Fruit fly (Drosophila melanogaster) whole organism, embryonic: ENCODE measurements around the gene CG8206.

ENCODE experiments used
- Adf1 ChIP-seq: fragments of 200-800 bp; sonication (Bioruptor generic); IDR thresholded peaks from 2 replicates; pipeline ENCODE4 v1.3.6; 2022; ENCODE audit warnings: missing biosample characterization, missing genetic modification characterization
- B-H2 ChIP-seq: fragments of 200-800 bp; sonication (Bioruptor generic); optimal IDR thresholded peaks from 2 replicates; lab custom pipeline; 2018; ENCODE audit warnings: missing biosample characterization, mild to moderate bottlenecking, missing genetic modification characterization
- Blimp-1 ChIP-seq: fragments of 200-800 bp; sonication (Bioruptor generic); optimal IDR thresholded peaks from 3 replicates; lab custom pipeline; 2018; ENCODE audit warnings: missing biosample characterization, missing genetic modification characterization, mild to moderate bottlenecking, moderate library complexity, missing genetic modification reagents
- BtbVII ChIP-seq: fragments of 200-800 bp; sonication (Bioruptor generic); optimal IDR thresholded peaks from 3 replicates; lab custom pipeline; 2017; ENCODE audit warnings: missing biosample characterization, mild to moderate bottlenecking, missing genetic modification characterization
- CG11093 ChIP-seq: fragments of 200-800 bp; sonication (Bioruptor generic); IDR thresholded peaks from 3 replicates; pipeline ENCODE4 v1.3.6; 2022; ENCODE audit warnings: missing biosample characterization, missing genetic modification characterization
- CG13424 ChIP-seq: fragments of 200-800 bp; sonication (Bioruptor generic); optimal IDR thresholded peaks from 2 replicates; lab custom pipeline; 2019; ENCODE audit warnings: missing biosample characterization, mild to moderate bottlenecking, missing genetic modification characterization, moderate library complexity
- CG13775 ChIP-seq: fragments of 200-800 bp; sonication (Bioruptor generic); optimal IDR thresholded peaks from 3 replicates; lab custom pipeline; 2017; ENCODE audit warnings: missing biosample characterization, mild to moderate bottlenecking, missing genetic modification characterization
- CG14441 ChIP-seq: fragments of 200-800 bp; sonication (Bioruptor generic); IDR thresholded peaks from 2 replicates; pipeline ENCODE4 v1.3.6; 2022; ENCODE audit warnings: missing biosample characterization, missing genetic modification characterization
- CG17912 ChIP-seq: fragments of 200-800 bp; sonication (Bioruptor generic); optimal IDR thresholded peaks from 2 replicates; lab custom pipeline; 2018; ENCODE audit warnings: missing biosample characterization, mild to moderate bottlenecking, missing genetic modification characterization
- CG2116 ChIP-seq: fragments of 200-800 bp; sonication (Bioruptor generic); optimal IDR thresholded peaks from 3 replicates; lab custom pipeline; 2018; ENCODE audit warnings: missing biosample characterization, mild to moderate bottlenecking, missing genetic modification characterization
- CG2199 ChIP-seq: fragments of 200-800 bp; sonication (Bioruptor generic); IDR thresholded peaks from 3 replicates; pipeline ENCODE4 v1.3.6; 2022; ENCODE audit warnings: missing biosample characterization, missing genetic modification characterization
- CG32532 ChIP-seq: fragments of 200-800 bp; sonication (Bioruptor generic); IDR thresholded peaks from 2 replicates; pipeline ENCODE4 v1.3.6; 2022; ENCODE audit warnings: missing biosample characterization, missing genetic modification characterization
- CG4360 ChIP-seq: fragments of 200-800 bp; sonication (Bioruptor generic); IDR thresholded peaks from 2 replicates; pipeline ENCODE4 v1.3.6; 2022; ENCODE audit warnings: missing biosample characterization, missing genetic modification characterization
- CG4617 ChIP-seq: fragments of 200-800 bp; sonication (Bioruptor generic); optimal IDR thresholded peaks from 3 replicates; lab custom pipeline; 2016; ENCODE audit warnings: missing biosample characterization, missing genetic modification characterization, borderline replicate concordance
- CG4730 ChIP-seq: fragments of 200-800 bp; sonication (Bioruptor generic); IDR thresholded peaks from 2 replicates; pipeline ENCODE4 v1.3.6; 2022; ENCODE audit warnings: missing biosample characterization, missing genetic modification characterization
- CG4820 ChIP-seq: fragments of 200-800 bp; sonication (Bioruptor generic); optimal IDR thresholded peaks from 3 replicates; lab custom pipeline; 2016; ENCODE audit warnings: missing biosample characterization, missing genetic modification characterization
- CG6854 ChIP-seq: fragments of 200-800 bp; sonication (Bioruptor generic); optimal IDR thresholded peaks from 3 replicates; lab custom pipeline; 2017; ENCODE audit warnings: missing biosample characterization, mild to moderate bottlenecking, missing genetic modification characterization
- CG8089 ChIP-seq: fragments of 200-800 bp; sonication (Bioruptor generic); optimal IDR thresholded peaks from 3 replicates; lab custom pipeline; 2016; ENCODE audit warnings: missing biosample characterization, missing genetic modification characterization
- CG9932 ChIP-seq: fragments of 200-800 bp; sonication (Bioruptor generic); IDR thresholded peaks from 2 replicates; pipeline ENCODE4 v1.3.6; 2022; ENCODE audit warnings: missing biosample characterization, missing genetic modification characterization
- Camta ChIP-seq: fragments of 200-800 bp; sonication (Bioruptor generic); optimal IDR thresholded peaks from 2 replicates; lab custom pipeline; 2016; ENCODE audit warnings: missing biosample characterization, missing genetic modification characterization
- D19A ChIP-seq: fragments of 200-800 bp; optimal IDR thresholded peaks from 3 replicates; lab custom pipeline; 2019; ENCODE audit warnings: missing biosample characterization, mild to moderate bottlenecking, missing genetic modification characterization, moderate library complexity
- Fer2 ChIP-seq: fragments of 200-800 bp; sonication (Bioruptor generic); optimal IDR thresholded peaks from 2 replicates; lab custom pipeline; 2018; ENCODE audit warnings: missing biosample characterization, mild to moderate bottlenecking, missing genetic modification characterization, moderate library complexity
- Hr3 ChIP-seq: fragments of 200-800 bp; sonication (Bioruptor generic); optimal IDR thresholded peaks from 3 replicates; lab custom pipeline; 2016; ENCODE audit warnings: missing biosample characterization, missing genetic modification characterization
- MTF-1 ChIP-seq: fragments of 200-800 bp; sonication (Bioruptor generic); optimal IDR thresholded peaks from 2 replicates; lab custom pipeline; 2018; ENCODE audit warnings: missing biosample characterization, mild to moderate bottlenecking, missing genetic modification characterization, borderline replicate concordance
- Med ChIP-seq: fragments of 200-800 bp; sonication (Bioruptor generic); peaks from one replicate; lab custom pipeline; 2016; ENCODE audit warnings: missing biosample characterization, missing genetic modification characterization, mild to moderate bottlenecking, inconsistent platforms, moderate library complexity
- Myb ChIP-seq: fragments of 200-800 bp; sonication (Bioruptor generic); optimal IDR thresholded peaks from 2 replicates; lab custom pipeline; 2016; ENCODE audit warnings: missing biosample characterization, missing genetic modification characterization
- Nf-YB ChIP-seq: fragments of 200-800 bp; sonication (Bioruptor generic); optimal IDR thresholded peaks from 3 replicates; lab custom pipeline; 2019; ENCODE audit warnings: missing biosample characterization, mild to moderate bottlenecking, missing genetic modification characterization, moderate library complexity
- Oaz ChIP-seq: fragments of 200-800 bp; sonication (Bioruptor generic); IDR thresholded peaks from 2 replicates; pipeline ENCODE4 v1.3.6; 2022; ENCODE audit warnings: missing biosample characterization, missing genetic modification characterization
- Opbp ChIP-seq: fragments of 200-800 bp; sonication (Bioruptor generic); IDR thresholded peaks from 3 replicates; pipeline ENCODE4 v1.3.6; 2022; ENCODE audit warnings: missing biosample characterization, missing genetic modification characterization; ENCODE audit not compliant: partially characterized antibody
- PHDP ChIP-seq: fragments of 200-800 bp; sonication (Bioruptor generic); optimal IDR thresholded peaks from 3 replicates; lab custom pipeline; 2018; ENCODE audit warnings: missing biosample characterization, mild to moderate bottlenecking, missing genetic modification characterization, moderate library complexity
- Ptx1 ChIP-seq: fragments of 200-800 bp; sonication (Bioruptor generic); IDR thresholded peaks from 2 replicates; pipeline ENCODE4 v1.3.6; 2022; ENCODE audit warnings: missing biosample characterization, missing genetic modification characterization
- Rfx ChIP-seq: fragments of 200-800 bp; sonication (Bioruptor generic); IDR thresholded peaks from 2 replicates; pipeline ENCODE4 v1.3.6; 2022; ENCODE audit warnings: missing biosample characterization, missing genetic modification characterization
- Scr ChIP-seq: fragments of 200-800 bp; sonication (Bioruptor generic); IDR thresholded peaks from 2 replicates; pipeline ENCODE4 v1.3.6; 2022; ENCODE audit warnings: missing biosample characterization, missing genetic modification characterization; ENCODE audit not compliant: partially characterized antibody
- Taf1 ChIP-seq: fragments of 200-800 bp; sonication (Bioruptor generic); IDR thresholded peaks from 2 replicates; pipeline ENCODE4 v1.3.6; 2022; ENCODE audit warnings: missing biosample characterization, missing genetic modification characterization
- Tbp ChIP-seq: fragments of >200 bp; optimal IDR thresholded peaks from 2 replicates; lab custom pipeline; 2018; ENCODE audit warnings: missing biosample characterization, missing genetic modification characterization
- da ChIP-seq: fragments of 200-800 bp; sonication (Bioruptor generic); optimal IDR thresholded peaks from 2 replicates; lab custom pipeline; 2016; ENCODE audit warnings: missing biosample characterization, missing genetic modification characterization
- disco-r ChIP-seq: fragments of 200-800 bp; sonication (Bioruptor generic); optimal IDR thresholded peaks from 2 replicates; lab custom pipeline; 2016; ENCODE audit warnings: missing biosample characterization, missing genetic modification characterization
- eve ChIP-seq, 2 experiments: fragments of >200 bp; optimal IDR thresholded peaks; 2 replicates each; lab custom pipeline; 2017; ENCODE audit warnings: missing biosample characterization in 2 of 2, missing genetic modification characterization in 2 of 2
- grau ChIP-seq: fragments of 200-800 bp; optimal IDR thresholded peaks from 3 replicates; lab custom pipeline; 2019; ENCODE audit warnings: missing biosample characterization, mild to moderate bottlenecking, missing genetic modification characterization, moderate library complexity
- ind ChIP-seq: fragments of 200-800 bp; sonication (Bioruptor generic); optimal IDR thresholded peaks from 3 replicates; lab custom pipeline; 2016; ENCODE audit warnings: missing biosample characterization, missing genetic modification characterization
- lilli ChIP-seq: fragments of 200-800 bp; sonication (Bioruptor generic); optimal IDR thresholded peaks from 3 replicates; lab custom pipeline; 2016; ENCODE audit warnings: missing biosample characterization, missing genetic modification characterization
- pita ChIP-seq: fragments of 200-800 bp; sonication (Bioruptor generic); optimal IDR thresholded peaks from 2 replicates; lab custom pipeline; 2017; ENCODE audit warnings: missing biosample characterization, mild to moderate bottlenecking, missing genetic modification characterization
- pzg ChIP-seq: fragments of 200-800 bp; sonication (Bioruptor generic); optimal IDR thresholded peaks from 3 replicates; lab custom pipeline; 2018; ENCODE audit warnings: missing biosample characterization, mild to moderate bottlenecking, missing genetic modification characterization, moderate library complexity
- row ChIP-seq: fragments of 200-800 bp; sonication (Bioruptor generic); IDR thresholded peaks from 3 replicates; pipeline ENCODE4 v1.3.6; 2022; ENCODE audit warnings: missing biosample characterization, missing genetic modification characterization
- salm ChIP-seq: fragments of 200-800 bp; sonication (Bioruptor generic); optimal IDR thresholded peaks from 2 replicates; lab custom pipeline; 2018; ENCODE audit warnings: missing biosample characterization, mild to moderate bottlenecking, missing genetic modification characterization
- shn ChIP-seq: fragments of 200-800 bp; sonication (Bioruptor generic); optimal IDR thresholded peaks from 3 replicates; lab custom pipeline; 2016; ENCODE audit warnings: missing biosample characterization, missing genetic modification characterization
- tin ChIP-seq: fragments of 200-800 bp; sonication (Bioruptor generic); optimal IDR thresholded peaks from 3 replicates; lab custom pipeline; 2016; ENCODE audit warnings: missing biosample characterization, missing genetic modification characterization
- zfh2 ChIP-seq: fragments of 200-800 bp; sonication (Bioruptor generic); optimal IDR thresholded peaks from 2 replicates; lab custom pipeline; 2016; ENCODE audit warnings: missing biosample characterization, missing genetic modification characterization

CG8206 gene

DNA sequence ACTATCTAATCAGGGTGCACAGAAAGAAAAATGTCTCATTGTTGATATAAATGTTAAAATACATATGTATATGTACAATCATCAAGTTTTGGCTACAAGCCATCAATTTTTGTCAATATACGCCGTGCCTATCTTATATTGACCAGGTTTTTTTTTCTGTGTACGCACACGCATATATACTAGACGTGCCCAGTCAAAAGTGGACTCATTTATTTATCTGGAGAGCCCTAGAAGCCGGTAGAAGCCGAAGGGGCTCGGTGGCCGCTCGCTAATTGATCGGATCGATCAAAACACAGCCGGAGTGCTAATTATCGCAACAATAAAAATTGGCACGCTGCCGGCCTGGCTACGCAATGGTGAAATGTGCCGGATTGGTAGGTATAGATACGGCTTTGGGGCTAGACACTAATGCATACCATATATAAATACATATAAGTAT, 1.3 kb downstream of the CG8206 start (continued):
- TF ChIP-seq CG6854 (GFP tag; lab: Kevin White, UChicago): peak; percentile 55
- peak; percentile 58 for TF ChIP-seq Oaz (GFP tag; lab: Robert Waterston, UW)
- TF ChIP-seq salm (tag; lab: Kevin White, UChicago): peak; percentile 55
- peak; percentile 52; the same call in 1 of the 2 replicates for TF ChIP-seq Adf1 (GFP tag; lab: Robert Waterston, UW)
- peak; percentile 21 for TF ChIP-seq CG4820
- peak; percentile 69 for TF ChIP-seq Taf1 (GFP tag; lab: Robert Waterston, UW)
- peak; percentile 78 for TF ChIP-seq grau
- peak; percentile 7 for TF ChIP-seq MTF-1
- peak; percentile 44 for TF ChIP-seq Nf-YB (GFP tag; lab: Kevin White, UChicago)
- peak; percentile 53; the same call in 1 of the 2 replicates for TF ChIP-seq CG4730 (GFP tag; lab: Robert Waterston, UW)
- TF ChIP-seq eve (GFP tag; optimal IDR thresholded peaks at IDR 0.05; lab: Kevin White, UChicago): no peak
- peak; percentile 49 for TF ChIP-seq tin
- TF ChIP-seq Camta (GFP tag; lab: Kevin White, UChicago): peak; percentile 20
- TF ChIP-seq CG17912 (GFP tag; lab: Kevin White, UChicago): no peak
- no peak for TF ChIP-seq Opbp (GFP tag; lab: Robert Waterston, UW)
- no peak for TF ChIP-seq Tbp (GFP tag; lab: Kevin White, UChicago)
- TF ChIP-seq pita (GFP tag; lab: Kevin White, UChicago): no peak
- TF ChIP-seq CG11093 (GFP tag; lab: Robert Waterston, UW): no peak
- TF ChIP-seq CG14441 (GFP tag; lab: Robert Waterston, UW): peak; percentile 84
- peak; percentile 48 for TF ChIP-seq Blimp-1 (GFP tag; lab: Kevin White, UChicago)
- TF ChIP-seq da (GFP tag; lab: Kevin White, UChicago): no peak
- no peak for TF ChIP-seq CG2199 (GFP tag; lab: Robert Waterston, UW)
- peak; percentile 77 for TF ChIP-seq PHDP (tag; lab: Kevin White, UChicago)
- TF ChIP-seq CG13424 (tag; lab: Kevin White, UChicago): peak; percentile 77
- TF ChIP-seq CG4360 (GFP tag; lab: Robert Waterston, UW): no peak
- TF ChIP-seq lilli (GFP tag; lab: Kevin White, UChicago): peak; percentile 85
- TF ChIP-seq Hr3 (GFP tag; lab: Kevin White, UChicago): peak; percentile 41
- TF ChIP-seq B-H2 (GFP tag; lab: Kevin White, UChicago): peak; percentile 76
- peak; percentile 54 for TF ChIP-seq Fer2 (tag; lab: Kevin White, UChicago)
- TF ChIP-seq, all 482 proteins: peak for 305

DNA sequence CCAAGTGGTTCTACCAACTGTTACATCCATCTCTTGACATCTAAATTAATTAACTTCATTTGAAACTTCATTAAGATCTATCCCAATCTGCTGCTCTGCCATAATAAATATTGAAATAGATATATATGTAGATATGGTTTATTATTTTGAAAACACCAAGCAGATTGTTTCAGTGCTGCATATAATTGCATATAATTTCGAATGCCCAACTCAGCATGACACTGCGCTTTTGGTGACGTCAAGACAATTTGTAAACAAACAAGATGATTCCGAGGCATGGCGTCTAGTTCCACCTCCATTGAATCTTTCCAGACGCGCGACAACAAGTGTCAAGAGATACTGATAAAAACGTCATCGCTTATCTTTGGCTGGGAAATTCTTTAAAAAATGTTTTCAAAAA, 1.9 kb downstream of the CG8206 start:
- no peak for TF ChIP-seq shn (GFP tag; lab: Kevin White, UChicago)
- TF ChIP-seq CG8089 (GFP tag; lab: Kevin White, UChicago): no peak
- TF ChIP-seq CG9932 (GFP tag; lab: Robert Waterston, UW): 0 out of 2 replicates have a peak, but pooled peaks have one; percentile 28
- peak; percentile 24; the same call in 2 of the 3 replicates for TF ChIP-seq row (GFP tag; lab: Robert Waterston, UW)
- peak; percentile 3 for TF ChIP-seq BtbVII (GFP tag; lab: Kevin White, UChicago)
- no peak for TF ChIP-seq CG32532 (GFP tag; lab: Robert Waterston, UW)

DNA sequence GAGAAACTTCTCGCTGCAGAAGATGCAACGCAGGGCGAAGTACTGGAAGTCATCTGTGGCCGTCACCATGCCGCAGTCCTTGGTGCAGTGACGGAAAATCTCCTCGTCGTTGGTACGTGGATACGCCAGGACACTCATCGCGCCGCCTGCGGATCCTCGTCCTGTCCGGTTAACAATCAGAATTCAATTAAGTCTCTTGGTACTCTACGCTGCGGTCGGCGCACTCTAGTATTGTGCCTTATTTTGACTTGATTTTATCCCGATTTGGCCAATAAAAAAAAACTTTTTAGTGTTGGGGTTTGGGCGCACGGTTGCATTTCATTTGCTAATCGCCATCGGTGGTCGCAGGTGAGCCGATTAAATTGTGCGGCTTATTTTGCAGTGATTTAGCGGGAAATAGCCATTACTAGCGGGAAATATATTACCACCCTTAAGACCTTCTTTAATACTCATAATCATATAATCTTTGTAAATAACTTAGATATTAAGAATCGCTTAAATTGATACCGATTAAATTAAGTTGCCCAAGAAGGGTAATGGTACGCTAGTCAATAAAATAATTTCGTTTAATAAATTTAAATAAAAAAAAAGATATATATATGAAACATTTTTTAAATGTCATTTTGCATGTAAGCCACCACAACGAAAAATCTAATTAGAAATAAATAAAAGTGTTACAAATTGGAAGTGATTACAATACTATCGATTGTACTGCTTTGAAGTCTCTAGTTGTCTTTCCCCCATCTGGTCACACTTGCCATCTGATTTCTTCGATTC, 7.1 kb downstream of the CG8206 start, which contains the start of the genes CG8944 and CCT6:
Gene CG8944 (minus strand): TSS at position 327 of the 777 bp plus-strand sequence.
Gene CCT6 (plus strand): TSS at position 744 of the 777 bp plus-strand sequence.
- TF ChIP-seq D19A (tag; lab: Kevin White, UChicago): peak; percentile 17
- peak; percentile 57 for TF ChIP-seq Scr (GFP tag; lab: Robert Waterston, UW)
- 0 out of 2 replicates have a peak, but pooled peaks have one; percentile 18 for TF ChIP-seq Ptx1 (GFP tag; lab: Robert Waterston, UW)
- no peak for TF ChIP-seq disco-r (GFP tag; lab: Kevin White, UChicago)
- peak; percentile 74 for TF ChIP-seq Med (GFP tag; lab: Kevin White, UChicago)
- TF ChIP-seq zfh2 (GFP tag; lab: Kevin White, UChicago): peak; percentile 16
- TF ChIP-seq Rfx (GFP tag; lab: Robert Waterston, UW): peak; percentile 57
- peak; percentile 20 for TF ChIP-seq ind (GFP tag; lab: Kevin White, UChicago)
- peak; percentile 21 for TF ChIP-seq CG4617 (GFP tag; lab: Kevin White, UChicago)
- peak; percentile 20 for TF ChIP-seq pzg (GFP tag; lab: Kevin White, UChicago)
- no peak for TF ChIP-seq Myb
- TF ChIP-seq CG2116: peak; percentile 96
- peak; percentile 29 for TF ChIP-seq CG13775 (GFP tag; lab: Kevin White, UChicago)
